Worm (Caenorhabditis elegans) whole organism, L1 larva: Measurements from ENCODE around the gene atat-2.

Source experiments
- alr-1 ChIP-seq: fragments of 200-800 bp; sonication (Bioruptor generic); optimal IDR thresholded peaks from 2 replicates; lab custom pipeline; 2018; ENCODE audit warnings: borderline replicate concordance, mild to moderate bottlenecking, missing genetic modification characterization, missing compliant biosample characterization
- ceh-63 ChIP-seq: fragments of 200-800 bp; sonication (Bioruptor generic); optimal IDR thresholded peaks from 2 replicates; lab custom pipeline; 2018; ENCODE audit warnings: mild to moderate bottlenecking, missing genetic modification characterization, missing compliant biosample characterization
- ceh-88 ChIP-seq: fragments of 200-800 bp; sonication (Bioruptor generic); IDR thresholded peaks from 2 replicates; pipeline ENCODE4 v1.3.6; 2022; ENCODE audit warnings: missing genetic modification characterization, missing compliant biosample characterization
- ets-5 ChIP-seq: fragments of 200-800 bp; sonication (Bioruptor generic); IDR thresholded peaks from 2 replicates; pipeline ENCODE4 v1.3.6; 2022; ENCODE audit warnings: missing genetic modification characterization, missing compliant biosample characterization
- lsy-2 ChIP-seq, 2 experiments: fragments of 150-350 bp; optimal IDR thresholded peaks; 2 replicates each; lab custom pipeline; 2014; ENCODE audit warnings: missing biosample characterization in 2 of 2, missing genetic modification characterization in 2 of 2
- mep-1 ChIP-seq: fragments of 150-350 bp; optimal IDR thresholded peaks from 2 replicates; lab custom pipeline; 2014; ENCODE audit warnings: missing biosample characterization, missing genetic modification characterization
- nhr-11 ChIP-seq: fragments of 150-350 bp; optimal IDR thresholded peaks from 2 replicates; lab custom pipeline; 2014; ENCODE audit warnings: missing biosample characterization, missing genetic modification characterization
- skn-1 ChIP-seq: fragments of 150-350 bp; optimal IDR thresholded peaks from 2 replicates; lab custom pipeline; 2014; ENCODE audit warnings: missing biosample characterization, missing genetic modification characterization
- sup-37 ChIP-seq: fragments of 200-800 bp; sonication (Bioruptor generic); optimal IDR thresholded peaks from 2 replicates; lab custom pipeline; 2018; ENCODE audit warnings: mild to moderate bottlenecking, missing genetic modification characterization, missing compliant biosample characterization
- unc-62 ChIP-seq: fragments of 150-350 bp; optimal IDR thresholded peaks from 2 replicates; lab custom pipeline; 2014; ENCODE audit warnings: missing biosample characterization, missing genetic modification reagents, missing genetic modification characterization

- no peak for TF ChIP-seq nhr-11 (tag; lab: Kevin White, UChicago)
- TF ChIP-seq ceh-63: no peak
- TF ChIP-seq lsy-2 (tag; optimal IDR thresholded peaks at IDR 0.05; lab: Kevin White, UChicago): no peak
- no peak for TF ChIP-seq skn-1
- TF ChIP-seq ceh-88 (GFP tag; lab: Robert Waterston, UW): no peak
- TF ChIP-seq unc-62 (GFP tag; lab: Kevin White, UChicago): no peak
- no peak for TF ChIP-seq alr-1 (tag; lab: Kevin White, UChicago)
- no peak for TF ChIP-seq mep-1 (tag; lab: Kevin White, UChicago)
- TF ChIP-seq ets-5 (GFP tag; lab: Robert Waterston, UW): no peak
- no peak for TF ChIP-seq sup-37
These were observed 9.3 kb upstream of the atat-2 start, which contains the start of gene dct-11 for ce11 chrX:5839643-5840042.
